Fruit fly (Drosophila melanogaster): Measurements from ENCODE around the gene colt.

colt gene

DNA sequence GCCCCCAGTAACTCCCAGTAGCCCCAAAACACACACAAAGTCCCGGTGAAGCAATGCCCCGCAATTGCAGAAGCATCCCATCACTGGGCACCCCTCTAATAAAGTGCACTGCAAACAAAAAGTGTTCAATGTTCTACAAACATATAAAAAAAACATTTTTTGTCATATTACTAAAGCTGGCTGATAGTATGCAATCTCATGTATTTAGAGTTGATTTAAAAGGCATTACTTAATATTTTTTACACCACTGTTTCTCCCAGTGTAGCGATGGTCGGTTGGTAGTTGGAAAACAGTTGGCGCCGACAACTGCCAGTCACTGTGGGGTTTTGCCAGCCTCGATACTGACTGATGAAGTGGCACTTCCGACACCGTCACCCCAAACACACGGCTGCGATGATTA lies 49.5 kb downstream of the colt start:
- TF ChIP-seq EcR (GFP tag; optimal IDR thresholded peaks at IDR 0.05): no peak
- no peak for TF ChIP-seq psq (optimal IDR thresholded peaks at IDR 0.05)
- no peak for TF ChIP-seq usp (GFP tag; optimal IDR thresholded peaks at IDR 0.05)
- no peak for TF ChIP-seq CG8478 (optimal IDR thresholded peaks at IDR 0.05)
- TF ChIP-seq pan (optimal IDR thresholded peaks at IDR 0.05): no peak
- TF ChIP-seq Dll (optimal IDR thresholded peaks at IDR 0.05): no peak

All from whole organism.